Worm (Caenorhabditis elegans): Measurements from ENCODE around the gene F21D5.6.
A peak's percentile ranks its signal among the peaks of the same experiment; 100 is the strongest.

- TF ChIP-seq nhr-11 (tag; optimal IDR thresholded peaks at IDR 0.05) (no peak), K09A11.1 (tag; optimal IDR thresholded peaks at IDR 0.05; ENCODE audit: insufficient read depth) (no peak), ama-1 (optimal IDR thresholded peaks at IDR 0.05) (no peak), unc-55 (GFP tag; optimal IDR thresholded peaks at IDR 0.05) (peak; percentile 92), ceh-24 (tag; optimal IDR thresholded peaks at IDR 0.05) (no peak), F13H6.1 (tag; optimal IDR thresholded peaks at IDR 0.05) (peak; percentile 68)
Observed at ce11 chrIV:8782172-8782571, 41.0 kb upstream of the F21D5.6 start.
